Worm (Caenorhabditis elegans) whole organism, L2 larva: Measurements from ENCODE around the gene C18A3.7.

Experiments
- dmd-4 ChIP-seq: sonication (generic microtip); optimal IDR thresholded peaks from 2 replicates; lab custom pipeline; 2017; ENCODE audit warnings: missing biosample characterization, missing genetic modification characterization
- lin-11 ChIP-seq: fragments of 150-350 bp; sonication (generic microtip); optimal IDR thresholded peaks from 2 replicates; lab custom pipeline; 2014; ENCODE audit warnings: missing biosample characterization, missing genetic modification characterization, inconsistent platforms, mixed read lengths
- nhr-11 ChIP-seq: fragments of 150-350 bp; optimal IDR thresholded peaks from 2 replicates; lab custom pipeline; 2014; ENCODE audit warnings: missing biosample characterization, missing genetic modification characterization
- nhr-23 ChIP-seq: fragments of 150-350 bp; optimal IDR thresholded peaks from 2 replicates; lab custom pipeline; 2014; ENCODE audit warnings: missing biosample characterization, missing genetic modification reagents, missing genetic modification characterization
- nhr-237 ChIP-seq: fragments of 150-350 bp; optimal IDR thresholded peaks from 2 replicates; lab custom pipeline; 2014; ENCODE audit warnings: missing biosample characterization, missing genetic modification characterization
- sem-4 ChIP-seq: fragments of 150-350 bp; optimal IDR thresholded peaks from 2 replicates; lab custom pipeline; 2014; ENCODE audit warnings: missing biosample characterization, missing genetic modification reagents, missing genetic modification characterization
- snpc-4 ChIP-seq: fragments of 150-350 bp; optimal IDR thresholded peaks from 2 replicates; lab custom pipeline; 2014; ENCODE audit warnings: missing biosample characterization, missing genetic modification characterization
- unc-39 ChIP-seq: fragments of 150-350 bp; optimal IDR thresholded peaks from 2 replicates; lab custom pipeline; 2014; ENCODE audit warnings: missing biosample characterization, missing genetic modification characterization
- unc-55 ChIP-seq: fragments of 150-350 bp; sonication (generic microtip); optimal IDR thresholded peaks from 3 replicates; lab custom pipeline; 2014; ENCODE audit warnings: missing biosample characterization, missing genetic modification reagents, missing genetic modification characterization
- unc-62 ChIP-seq: fragments of 150-350 bp; optimal IDR thresholded peaks from 2 replicates; lab custom pipeline; 2014; ENCODE audit warnings: missing biosample characterization, missing genetic modification reagents, missing genetic modification characterization
- zag-1 ChIP-seq: fragments of 150-350 bp; optimal IDR thresholded peaks from 2 replicates; lab custom pipeline; 2014; ENCODE audit warnings: missing biosample characterization, missing genetic modification characterization
- ztf-11 ChIP-seq: sonication (generic microtip); optimal IDR thresholded peaks from 2 replicates; lab custom pipeline; 2017; ENCODE audit warnings: missing biosample characterization, missing genetic modification characterization

- TF ChIP-seq lin-11 (tag; lab: Kevin White, UChicago) (no peak), unc-55 (GFP tag; lab: Kevin White, UChicago) (no peak), nhr-23 (tag; lab: Kevin White, UChicago) (no peak), unc-39 (tag; lab: Kevin White, UChicago) (no peak), unc-62 (no peak), nhr-11 (tag; lab: Kevin White, UChicago) (no peak), ztf-11 (tag; lab: Kevin White, UChicago) (no peak), zag-1 (tag; lab: Kevin White, UChicago) (no peak), nhr-237 (no peak), sem-4 (no peak), dmd-4 (tag; lab: Kevin White, UChicago) (no peak), snpc-4 (no peak)
Measured at ce11 chrII:5693893-5694292, 36.4 kb downstream of the C18A3.7 start, which contains the start of gene C25H3.3.
